Worm (Caenorhabditis elegans) whole organism, midembryonic: Measurements from ENCODE around the gene pudl-1.

Experiments
- ref-1 ChIP-seq: fragments of 200-800 bp; sonication (Bioruptor generic); conservative IDR thresholded peaks from 2 replicates; pipeline ENCODE4 v1.3.6; 2022; ENCODE audit warnings: missing genetic modification reagents, missing genetic modification characterization, missing compliant biosample characterization
- ztf-23 ChIP-seq: fragments of 200-800 bp; sonication (Bioruptor generic); IDR thresholded peaks from 2 replicates; pipeline ENCODE4 v1.3.6; 2022; ENCODE audit warnings: missing genetic modification reagents, missing genetic modification characterization, missing compliant biosample characterization

DNA sequence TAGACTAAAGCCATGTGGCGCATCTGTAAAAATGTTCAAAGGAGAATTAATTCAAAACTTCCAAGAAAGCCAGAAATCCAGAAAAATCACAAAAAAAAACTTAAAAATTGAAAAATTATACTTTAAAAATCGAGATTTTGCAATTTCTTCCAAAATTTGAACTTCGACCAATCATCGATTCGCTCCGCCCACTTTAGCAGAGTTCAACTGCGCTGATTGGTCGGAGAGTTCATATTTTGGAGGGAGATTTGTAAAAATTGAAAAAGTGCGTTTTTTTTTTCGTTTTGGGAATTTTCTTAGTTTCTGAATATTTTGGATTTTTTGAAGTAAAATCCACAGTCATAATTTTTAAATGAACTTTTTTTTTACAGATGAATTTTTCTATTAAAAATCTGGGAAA is 38.8 kb upstream of the pudl-1 start:
- TF ChIP-seq ztf-23 (GFP tag; lab: Robert Waterston, UW) (no peak), ref-1 (GFP tag; lab: Robert Waterston, UW) (no peak)
